Worm (Caenorhabditis elegans): ENCODE data around the gene nspb-9.

nspb-9 gene

DNA sequence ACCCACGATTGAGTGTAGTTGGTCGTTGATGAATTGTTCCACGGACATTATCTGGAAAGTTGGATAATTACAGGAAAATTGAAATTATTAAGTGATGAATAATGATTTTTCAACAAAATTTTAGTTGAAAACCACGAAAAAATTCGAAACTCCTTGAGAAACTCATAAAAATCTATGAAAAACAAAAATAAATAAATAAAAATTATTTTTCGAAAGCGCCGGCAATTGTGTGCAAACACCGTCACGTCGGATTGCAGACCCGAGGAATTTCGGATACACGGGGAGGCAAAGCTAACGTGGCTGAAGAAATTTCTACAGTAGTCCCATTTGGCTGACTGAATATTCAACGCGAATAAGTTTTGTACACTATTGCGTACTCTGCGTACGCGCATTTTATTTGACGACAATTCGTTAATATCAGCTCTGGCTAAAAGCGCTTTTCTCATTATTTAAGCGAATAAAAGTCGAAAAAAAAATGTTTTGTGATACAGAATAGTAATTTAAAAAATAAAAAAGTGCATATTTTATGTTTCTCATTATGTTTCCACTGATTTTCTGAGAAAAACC lies 19.0 kb upstream of the nspb-9 start, which contains the start of gene mog-4 (continued):
- TF ChIP-seq hmg-1.2 (GFP tag; IDR thresholded peaks at IDR 0.05), result peak; percentile 100
- peak in 2 of 3 experiments; percentile 26 to 84 for TF ChIP-seq lin-35 (GFP tag; optimal IDR thresholded peaks at IDR 0.05)
- TF ChIP-seq dox-1 (GFP tag; IDR thresholded peaks at IDR 0.05), result peak; percentile 100
- peak; percentile 97 for TF ChIP-seq K12H6.12 (tag; optimal IDR thresholded peaks at IDR 0.05)
- peak; percentile 97 for TF ChIP-seq cebp-2 (GFP tag; IDR thresholded peaks at IDR 0.05)
- peak; percentile 98 for TF ChIP-seq lin-40 (tag; optimal IDR thresholded peaks at IDR 0.05)
- TF ChIP-seq Y67H2A.10 (GFP tag; conservative IDR thresholded peaks at IDR 0.05), result peak; percentile 99
- TF ChIP-seq snpc-4 (GFP tag; optimal IDR thresholded peaks at IDR 0.05), result peak; percentile 31
- peak; percentile 41 to 91 (median 72) for TF ChIP-seq snpc-4 (tag; optimal IDR thresholded peaks at IDR 0.05)
- peak; percentile 85 for TF ChIP-seq hrde-1 (tag; optimal IDR thresholded peaks at IDR 0.05; ENCODE audit: borderline replicate concordance)
- peak; percentile 93 for TF ChIP-seq madf-10 (tag; optimal IDR thresholded peaks at IDR 0.05)
- TF ChIP-seq atf-7 (tag; optimal IDR thresholded peaks at IDR 0.05), result peak; percentile 84
- peak; percentile 97 for TF ChIP-seq cebp-1 (GFP tag; IDR thresholded peaks at IDR 0.05)
- TF ChIP-seq cebp-1 (tag; optimal IDR thresholded peaks at IDR 0.05), result peak; percentile 94
- TF ChIP-seq nhr-80 (tag; optimal IDR thresholded peaks at IDR 0.05), result peak; percentile 80
- TF ChIP-seq lin-26 (GFP tag; IDR thresholded peaks at IDR 0.05), result peak; percentile 98
- TF ChIP-seq attf-6 (GFP tag; IDR thresholded peaks at IDR 0.05), result peak; percentile 92
- TF ChIP-seq madf-6 (GFP tag; IDR thresholded peaks at IDR 0.05), result peak; percentile 99
- TF ChIP-seq sea-2 (GFP tag; IDR thresholded peaks at IDR 0.05), result peak; percentile 98
- TF ChIP-seq D2030.7 (GFP tag; IDR thresholded peaks at IDR 0.05), result peak; percentile 100
- peak; percentile 96 for TF ChIP-seq ceh-100 (GFP tag; IDR thresholded peaks at IDR 0.05)
- TF ChIP-seq dpl-1 (GFP tag; optimal IDR thresholded peaks at IDR 0.05), result peak; percentile 46
- TF ChIP-seq tlf-1 (GFP tag; optimal IDR thresholded peaks at IDR 0.05), result peak; percentile 98
- TF ChIP-seq ekl-4 (GFP tag; IDR thresholded peaks at IDR 0.05), result peak; percentile 99
- TF ChIP-seq let-526 (GFP tag; IDR thresholded peaks at IDR 0.05), result peak; percentile 100
- TF ChIP-seq Y56A3A.18 (GFP tag; IDR thresholded peaks at IDR 0.05), result peak; percentile 99
- peak; percentile 35 for TF ChIP-seq B0261.1 (tag; optimal IDR thresholded peaks at IDR 0.05)
- peak; percentile 93 for TF ChIP-seq attf-3 (GFP tag; conservative IDR thresholded peaks at IDR 0.05)
- peak; percentile 96 for TF ChIP-seq F37B4.10 (GFP tag; IDR thresholded peaks at IDR 0.05)
- TF ChIP-seq ceh-58 (GFP tag; IDR thresholded peaks at IDR 0.05), result 0 out of 2 replicates have a peak, but pooled peaks have one; percentile 15
- peak; percentile 99 for TF ChIP-seq aptf-2 (GFP tag; conservative IDR thresholded peaks at IDR 0.05)
- peak; percentile 96 for TF ChIP-seq ztf-26 (tag; optimal IDR thresholded peaks at IDR 0.05)
- TF ChIP-seq mel-28 (tag; optimal IDR thresholded peaks at IDR 0.05; ENCODE audit: borderline replicate concordance), result peak; percentile 76
- peak; percentile 81 for TF ChIP-seq zim-3 (tag; optimal IDR thresholded peaks at IDR 0.05)
- TF ChIP-seq C17E4.6 (GFP tag; IDR thresholded peaks at IDR 0.05), result peak; percentile 100
- TF ChIP-seq gei-17 (GFP tag; optimal IDR thresholded peaks at IDR 0.05), result peak; percentile 66
- TF ChIP-seq snpc-3.4 (tag; optimal IDR thresholded peaks at IDR 0.05), result peak; percentile 18
- TF ChIP-seq nhr-120 (GFP tag; IDR thresholded peaks at IDR 0.05), result peak; percentile 98
- peak; percentile 99 for TF ChIP-seq pbrm-1 (GFP tag; IDR thresholded peaks at IDR 0.05)
- TF ChIP-seq lin-54 (GFP tag; optimal IDR thresholded peaks at IDR 0.05), result peak; percentile 97
- peak; percentile 90 for TF ChIP-seq egrh-3 (GFP tag; IDR thresholded peaks at IDR 0.05)
- peak; percentile 81 for TF ChIP-seq ztf-3 (GFP tag; optimal IDR thresholded peaks at IDR 0.05)
- peak; percentile 92 for TF ChIP-seq B0336.3 (GFP tag; IDR thresholded peaks at IDR 0.05)
- peak; percentile 100 for TF ChIP-seq ztf-28 (GFP tag; IDR thresholded peaks at IDR 0.05)
- peak; percentile 99 for TF ChIP-seq Y53G8AR.9 (GFP tag; conservative IDR thresholded peaks at IDR 0.05)
- peak; percentile 97 for TF ChIP-seq egl-18 (GFP tag; IDR thresholded peaks at IDR 0.05)
- TF ChIP-seq nhr-90 (tag; optimal IDR thresholded peaks at IDR 0.05), result peak; percentile 64
- TF ChIP-seq madf-3 (GFP tag; IDR thresholded peaks at IDR 0.05), result peak; percentile 98
- TF ChIP-seq ztf-25 (GFP tag; IDR thresholded peaks at IDR 0.05), result peak; percentile 100

Measured in whole organism, young adult.